Worm (Caenorhabditis elegans) whole organism, young adult: Measurements from ENCODE around the gene ZK643.5.
A peak's percentile ranks its signal among the peaks of the same experiment; 100 is the strongest.

Source experiments
- B0261.1 ChIP-seq: sonication (generic microtip); optimal IDR thresholded peaks from 2 replicates; lab custom pipeline; 2016; ENCODE audit warnings: mild to moderate bottlenecking, missing genetic modification characterization, moderate library complexity, missing compliant biosample characterization
- B0336.3 ChIP-seq: fragments of 200-800 bp; sonication (Bioruptor generic); IDR thresholded peaks from 2 replicates; pipeline ENCODE4 v1.3.6; 2022; ENCODE audit warnings: missing genetic modification characterization, missing compliant biosample characterization
- D2030.7 ChIP-seq: fragments of 200-800 bp; sonication (Bioruptor generic); IDR thresholded peaks from 2 replicates; pipeline ENCODE4 v1.3.6; 2022; ENCODE audit warnings: missing genetic modification reagents, missing genetic modification characterization, missing compliant biosample characterization
- F10E7.11 ChIP-seq: sonication (generic microtip); optimal IDR thresholded peaks from 2 replicates; lab custom pipeline; 2017; ENCODE audit warnings: mild to moderate bottlenecking, missing genetic modification characterization, moderate library complexity, missing compliant biosample characterization
- F22D6.2 ChIP-seq: sonication (generic microtip); optimal IDR thresholded peaks from 2 replicates; lab custom pipeline; 2016; ENCODE audit warnings: mild to moderate bottlenecking, missing genetic modification characterization, missing compliant biosample characterization
- F37B4.10 ChIP-seq: fragments of 200-800 bp; sonication (Bioruptor generic); IDR thresholded peaks from 2 replicates; pipeline ENCODE4 v1.3.6; 2022; ENCODE audit warnings: missing genetic modification characterization, missing compliant biosample characterization
- F55B11.4 ChIP-seq: sonication (generic microtip); optimal IDR thresholded peaks from 2 replicates; lab custom pipeline; 2016; ENCODE audit warnings: missing compliant biosample characterization, missing genetic modification characterization, borderline replicate concordance; ENCODE audit not compliant: insufficient read depth
- K12H6.12 ChIP-seq: fragments of 200-800 bp; sonication (Bioruptor generic); optimal IDR thresholded peaks from 2 replicates; lab custom pipeline; 2018; ENCODE audit warnings: mild to moderate bottlenecking, missing genetic modification characterization, missing compliant biosample characterization
- T26A5.8 ChIP-seq: sonication (generic microtip); optimal IDR thresholded peaks from 2 replicates; lab custom pipeline; 2016; ENCODE audit warnings: missing genetic modification characterization, missing compliant biosample characterization
- Y53F4B.3 ChIP-seq: fragments of 200-800 bp; sonication (Bioruptor generic); IDR thresholded peaks from 2 replicates; pipeline ENCODE4 v1.3.6; 2022; ENCODE audit warnings: missing genetic modification reagents, missing genetic modification characterization, missing compliant biosample characterization
- Y53G8AR.9 ChIP-seq: fragments of 200-800 bp; sonication (Bioruptor generic); conservative IDR thresholded peaks from 2 replicates; pipeline ENCODE4 v1.3.6; 2022; ENCODE audit warnings: missing genetic modification reagents, missing genetic modification characterization, missing compliant biosample characterization
- Y79H2A.3 ChIP-seq: fragments of 200-800 bp; sonication (Bioruptor generic); conservative IDR thresholded peaks from 2 replicates; pipeline ENCODE4 v1.3.6; 2022; ENCODE audit warnings: missing genetic modification reagents, missing genetic modification characterization, missing compliant biosample characterization
- Y95B8A.8 ChIP-seq: fragments of 200-800 bp; sonication (Bioruptor generic); IDR thresholded peaks from 2 replicates; pipeline ENCODE4 v1.3.6; 2022; ENCODE audit warnings: missing genetic modification reagents, missing genetic modification characterization, missing compliant biosample characterization
- akir-1 ChIP-seq: fragments of 200-800 bp; sonication (Bioruptor generic); optimal IDR thresholded peaks from 2 replicates; lab custom pipeline; 2018; ENCODE audit warnings: mild to moderate bottlenecking, missing genetic modification characterization, moderate library complexity, missing compliant biosample characterization
- ama-1 ChIP-seq, 3 experiments: fragments of 150-350 bp in 1 of 3; sonication (generic microtip) in 2 of 3; optimal IDR thresholded peaks; 2 replicates each; lab custom pipeline; 2014 to 2018; ENCODE audit warnings: missing biosample characterization in 2 of 3, missing genetic modification characterization in 2 of 3, missing genetic modification reagents in 2 of 3
- atf-7 ChIP-seq: sonication (generic microtip); optimal IDR thresholded peaks from 2 replicates; lab custom pipeline; 2017; ENCODE audit warnings: mild to moderate bottlenecking, missing genetic modification characterization, missing compliant biosample characterization
- attf-5 ChIP-seq: fragments of 200-800 bp; sonication (Bioruptor generic); optimal IDR thresholded peaks from 2 replicates; lab custom pipeline; 2018; ENCODE audit warnings: mild to moderate bottlenecking, missing genetic modification characterization, missing compliant biosample characterization
- attf-6 ChIP-seq: fragments of 200-800 bp; sonication (Bioruptor generic); IDR thresholded peaks from 2 replicates; pipeline ENCODE4 v1.3.6; 2022; ENCODE audit warnings: missing genetic modification reagents, missing genetic modification characterization, missing compliant biosample characterization
- bed-1 ChIP-seq: fragments of 200-800 bp; sonication (Bioruptor generic); IDR thresholded peaks from 2 replicates; pipeline ENCODE4 v1.3.6; 2022; ENCODE audit warnings: missing genetic modification reagents, missing genetic modification characterization, missing compliant biosample characterization
- cebp-1 ChIP-seq, 2 experiments: fragments of 200-800 bp in 1 of 2; sonication (Bioruptor generic) in 1 of 2; sonication (generic microtip) in 1 of 2; IDR thresholded peaks in 1 of 2; optimal IDR thresholded peaks in 1 of 2; 2 replicates each; pipeline versions ENCODE4 v1.3.6 to Lab custom; 2017 to 2022; ENCODE audit warnings: missing compliant biosample characterization in 2 of 2, missing genetic modification characterization in 2 of 2, mild to moderate bottlenecking in 1 of 2, missing genetic modification reagents in 1 of 2, moderate library complexity in 1 of 2
- ceh-27 ChIP-seq: fragments of 200-800 bp; sonication (Bioruptor generic); optimal IDR thresholded peaks from 2 replicates; lab custom pipeline; 2018; ENCODE audit warnings: mild to moderate bottlenecking, missing genetic modification characterization, moderate library complexity, missing compliant biosample characterization
- ceh-58 ChIP-seq: fragments of 200-800 bp; sonication (Bioruptor generic); IDR thresholded peaks from 2 replicates; pipeline ENCODE4 v1.3.6; 2022; ENCODE audit warnings: missing genetic modification characterization, missing compliant biosample characterization
- egl-44 ChIP-seq: fragments of 200-800 bp; sonication (Bioruptor generic); IDR thresholded peaks from 2 replicates; pipeline ENCODE4 v1.3.6; 2022; ENCODE audit warnings: missing genetic modification reagents, missing genetic modification characterization, missing compliant biosample characterization
- ekl-4 ChIP-seq: fragments of 200-800 bp; sonication (Bioruptor generic); IDR thresholded peaks from 2 replicates; pipeline ENCODE4 v1.3.6; 2022; ENCODE audit warnings: missing genetic modification reagents, missing genetic modification characterization, missing compliant biosample characterization
- gei-17 ChIP-seq: fragments of 200-800 bp; sonication (Bioruptor generic); optimal IDR thresholded peaks from 2 replicates; lab custom pipeline; 2018; ENCODE audit warnings: mild to moderate bottlenecking, missing genetic modification characterization, missing compliant biosample characterization
- hmg-20 ChIP-seq: fragments of 200-800 bp; sonication (Bioruptor generic); IDR thresholded peaks from 2 replicates; pipeline ENCODE4 v1.3.6; 2022; ENCODE audit warnings: missing genetic modification reagents, missing genetic modification characterization, missing compliant biosample characterization
- hrde-1 ChIP-seq: sonication (generic microtip); optimal IDR thresholded peaks from 2 replicates; lab custom pipeline; 2016; ENCODE audit warnings: missing genetic modification characterization, mild to moderate bottlenecking, missing compliant biosample characterization, moderate library complexity, missing genotype, missing genetic modification reagents, borderline replicate concordance
- let-526 ChIP-seq: fragments of 200-800 bp; sonication (Bioruptor generic); IDR thresholded peaks from 2 replicates; pipeline ENCODE4 v1.3.6; 2022; ENCODE audit warnings: missing genetic modification reagents, missing genetic modification characterization, missing compliant biosample characterization
- lin-26 ChIP-seq: fragments of 200-800 bp; sonication (Bioruptor generic); IDR thresholded peaks from 2 replicates; pipeline ENCODE4 v1.3.6; 2022; ENCODE audit warnings: missing genetic modification reagents, missing genetic modification characterization, missing compliant biosample characterization
- lin-40 ChIP-seq: sonication (generic microtip); optimal IDR thresholded peaks from 2 replicates; lab custom pipeline; 2016; ENCODE audit warnings: missing genetic modification characterization, mild to moderate bottlenecking, missing compliant biosample characterization, missing genotype, missing genetic modification reagents
- lsl-1 ChIP-seq: fragments of 200-800 bp; sonication (Bioruptor generic); optimal IDR thresholded peaks from 2 replicates; lab custom pipeline; 2018; ENCODE audit warnings: mild to moderate bottlenecking, missing genetic modification characterization, moderate library complexity, missing compliant biosample characterization
- mes-4 ChIP-seq: sonication (generic microtip); optimal IDR thresholded peaks from 2 replicates; lab custom pipeline; 2016; ENCODE audit warnings: missing genotype, missing genetic modification characterization, missing compliant biosample characterization
- nfya-2 ChIP-seq: fragments of 200-800 bp; sonication (Bioruptor generic); IDR thresholded peaks from 2 replicates; pipeline ENCODE4 v1.3.6; 2022; ENCODE audit warnings: missing genetic modification reagents, missing genetic modification characterization, missing compliant biosample characterization
- nhr-80 ChIP-seq: sonication (generic microtip); optimal IDR thresholded peaks from 2 replicates; lab custom pipeline; 2016; ENCODE audit warnings: missing genetic modification characterization, missing compliant biosample characterization
- rcor-1 ChIP-seq: fragments of 200-800 bp; sonication (Bioruptor generic); IDR thresholded peaks from 2 replicates; pipeline ENCODE4 v1.3.6; 2022; ENCODE audit warnings: missing genetic modification reagents, missing genetic modification characterization, missing compliant biosample characterization
- rpc-1 ChIP-seq, 2 experiments: fragments of 150-350 bp in 1 of 2; sonication (generic microtip) in 1 of 2; optimal IDR thresholded peaks; 2 replicates each; lab custom pipeline; 2014 to 2018; ENCODE audit warnings: missing biosample characterization in 1 of 2, missing genetic modification characterization in 1 of 2, missing genetic modification reagents in 1 of 2, missing genotype in 1 of 2
- sdz-38 ChIP-seq: sonication (generic microtip); optimal IDR thresholded peaks from 2 replicates; lab custom pipeline; 2016; ENCODE audit warnings: missing genotype, missing genetic modification characterization, missing compliant biosample characterization
- snpc-3.4 ChIP-seq: sonication (generic microtip); optimal IDR thresholded peaks from 2 replicates; lab custom pipeline; 2017; ENCODE audit warnings: missing genetic modification characterization, mild to moderate bottlenecking, missing compliant biosample characterization, antibody characterized with exemption, moderate library complexity, missing genotype, missing genetic modification reagents
- sptf-2 ChIP-seq: fragments of 200-800 bp; sonication (Bioruptor generic); optimal IDR thresholded peaks from 2 replicates; lab custom pipeline; 2018; ENCODE audit warnings: mild to moderate bottlenecking, missing genetic modification characterization, missing compliant biosample characterization
- tbp1 ChIP-seq: fragments of 200-800 bp; sonication (Bioruptor generic); optimal IDR thresholded peaks from 2 replicates; lab custom pipeline; 2018; ENCODE audit warnings: mild to moderate bottlenecking, missing genetic modification characterization, missing compliant biosample characterization
- unc-62 ChIP-seq: fragments of 150-350 bp; optimal IDR thresholded peaks from 2 replicates; lab custom pipeline; 2014; ENCODE audit warnings: missing biosample characterization, missing genetic modification reagents, missing genetic modification characterization
- xnd-1 ChIP-seq: sonication (generic microtip); optimal IDR thresholded peaks from 2 replicates; lab custom pipeline; 2016; ENCODE audit warnings: missing genotype, missing genetic modification reagents, missing genetic modification characterization, missing compliant biosample characterization
- zfh-2 ChIP-seq: fragments of 200-800 bp; sonication (Bioruptor generic); conservative IDR thresholded peaks from 2 replicates; pipeline ENCODE4 v1.3.6; 2022; ENCODE audit warnings: missing genetic modification reagents, missing genetic modification characterization, missing compliant biosample characterization
- ztf-18 ChIP-seq: sonication (generic microtip); optimal IDR thresholded peaks from 2 replicates; lab custom pipeline; 2016; ENCODE audit warnings: missing genotype, mild to moderate bottlenecking, missing genetic modification characterization, missing compliant biosample characterization
- ztf-22 ChIP-seq: fragments of 200-800 bp; sonication (Bioruptor generic); optimal IDR thresholded peaks from 2 replicates; lab custom pipeline; 2018; ENCODE audit warnings: mild to moderate bottlenecking, missing genetic modification characterization, moderate library complexity, missing compliant biosample characterization
- ztf-28 ChIP-seq: fragments of 200-800 bp; sonication (Bioruptor generic); IDR thresholded peaks from 2 replicates; pipeline ENCODE4 v1.3.6; 2022; ENCODE audit warnings: missing genetic modification reagents, missing genetic modification characterization, missing compliant biosample characterization
- ztf-6 ChIP-seq: fragments of 200-800 bp; sonication (Bioruptor generic); IDR thresholded peaks from 2 replicates; pipeline ENCODE4 v1.3.6; 2022; ENCODE audit warnings: missing genetic modification reagents, missing genetic modification characterization, missing compliant biosample characterization

Gene ZK643.5

DNA sequence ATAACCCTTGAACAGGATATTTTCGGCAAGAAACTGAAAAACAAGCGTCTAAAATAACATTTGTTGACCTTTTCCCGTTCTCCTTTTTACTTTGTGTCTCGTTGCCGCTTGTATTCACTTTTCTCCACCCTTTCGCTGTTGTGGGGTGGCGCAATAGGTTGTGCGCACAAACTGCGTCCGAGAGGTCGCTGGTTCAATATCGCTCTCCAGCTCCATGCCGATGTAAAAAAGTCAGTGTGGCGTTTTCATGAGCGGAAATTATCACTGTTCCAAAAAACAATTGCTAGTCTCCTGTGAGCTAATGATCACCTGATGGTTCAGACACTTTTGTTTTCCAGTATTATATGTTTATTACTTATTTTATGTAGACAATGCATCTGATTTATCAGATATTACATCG lies 18.4 kb downstream of the ZK643.5 start (continued):
- TF ChIP-seq attf-5 (GFP tag; lab: Kevin White, UChicago): peak; percentile 81
- TF ChIP-seq atf-7 (tag; lab: Kevin White, UChicago): no peak
- TF ChIP-seq unc-62: no peak
- TF ChIP-seq Y95B8A.8 (GFP tag; lab: Robert Waterston, UW): 0 out of 2 replicates have a peak, but pooled peaks have one; percentile 55
- peak; percentile 86 for TF ChIP-seq ztf-18
- TF ChIP-seq ztf-6 (GFP tag; lab: Robert Waterston, UW): no peak; the same call in 1 of the 2 replicates
- peak; percentile 68; the same call in 1 of the 2 replicates for TF ChIP-seq let-526 (GFP tag; lab: Robert Waterston, UW)
- no peak for TF ChIP-seq ceh-58 (GFP tag; lab: Robert Waterston, UW)
- no peak for TF ChIP-seq ama-1 (optimal IDR thresholded peaks at IDR 0.05; lab: Kevin White, UChicago)
- peak; percentile 58 to 64 for TF ChIP-seq ama-1 (GFP tag; optimal IDR thresholded peaks at IDR 0.05; lab: Kevin White, UChicago)
- TF ChIP-seq mes-4 (tag; lab: Kevin White, UChicago): peak; percentile 38
- TF ChIP-seq xnd-1 (tag; lab: Kevin White, UChicago): no peak
- no peak for TF ChIP-seq nhr-80 (tag; lab: Kevin White, UChicago)
- peak; percentile 52 for TF ChIP-seq snpc-3.4
- TF ChIP-seq hrde-1 (tag; lab: Kevin White, UChicago): peak; percentile 66
- peak; percentile 79 for TF ChIP-seq lin-40 (tag; lab: Kevin White, UChicago)
- peak; percentile 78 for TF ChIP-seq sptf-2 (GFP tag; lab: Kevin White, UChicago)
- no peak; the same call in 1 of the 2 replicates for TF ChIP-seq Y53G8AR.9
- peak; percentile 84 for TF ChIP-seq K12H6.12
- peak; percentile 68 for TF ChIP-seq akir-1 (GFP tag; lab: Kevin White, UChicago)
- no peak for TF ChIP-seq gei-17 (GFP tag; lab: Kevin White, UChicago)
- TF ChIP-seq egl-44: 0 out of 2 replicates have a peak, but pooled peaks have one; percentile 37
- no peak for TF ChIP-seq F37B4.10 (GFP tag; lab: Robert Waterston, UW)
- no peak; the same call in 1 of the 2 replicates for TF ChIP-seq Y53F4B.3
- TF ChIP-seq lsl-1 (GFP tag; lab: Kevin White, UChicago): peak; percentile 60
- TF ChIP-seq rcor-1 (GFP tag; lab: Robert Waterston, UW): peak; percentile 67; the same call in 1 of the 2 replicates
- peak; percentile 36 for TF ChIP-seq T26A5.8 (tag; lab: Kevin White, UChicago)
- TF ChIP-seq cebp-1 (GFP tag; IDR thresholded peaks at IDR 0.05; lab: Robert Waterston, UW): 0 out of 2 replicates have a peak, but pooled peaks have one; percentile 47
- TF ChIP-seq cebp-1 (tag; optimal IDR thresholded peaks at IDR 0.05; lab: Kevin White, UChicago): no peak
- TF ChIP-seq lin-26 (GFP tag; lab: Robert Waterston, UW): no peak
- peak; percentile 83 for TF ChIP-seq B0261.1 (tag; lab: Kevin White, UChicago)
- TF ChIP-seq nfya-2: no peak
- no peak for TF ChIP-seq zfh-2
- peak; percentile 50; the same call in 1 of the 2 replicates for TF ChIP-seq hmg-20 (GFP tag; lab: Robert Waterston, UW)
- TF ChIP-seq F10E7.11 (tag; lab: Kevin White, UChicago): peak; percentile 24
- peak; percentile 80 for TF ChIP-seq D2030.7 (GFP tag; lab: Robert Waterston, UW)
- TF ChIP-seq ztf-22 (GFP tag; lab: Kevin White, UChicago): peak; percentile 57
- TF ChIP-seq B0336.3 (GFP tag; lab: Robert Waterston, UW): no peak
- no peak for TF ChIP-seq attf-6
- TF ChIP-seq ceh-27 (GFP tag; lab: Kevin White, UChicago): peak; percentile 77
- TF ChIP-seq rpc-1 (optimal IDR thresholded peaks at IDR 0.05; lab: Kevin White, UChicago): peak; percentile 86
- TF ChIP-seq rpc-1 (tag; optimal IDR thresholded peaks at IDR 0.05; lab: Kevin White, UChicago): peak; percentile 93
- no peak for TF ChIP-seq sdz-38 (tag; lab: Kevin White, UChicago)
- TF ChIP-seq bed-1 (GFP tag; lab: Robert Waterston, UW): 0 out of 2 replicates have a peak, but pooled peaks have one; percentile 73
- no peak for TF ChIP-seq F55B11.4 (tag; lab: Kevin White, UChicago)
- peak; percentile 36 for TF ChIP-seq F22D6.2 (tag; lab: Kevin White, UChicago)
- TF ChIP-seq Y79H2A.3 (GFP tag; lab: Robert Waterston, UW): 0 out of 2 replicates have a peak, but pooled peaks have one; percentile 55
- TF ChIP-seq ekl-4 (GFP tag; lab: Robert Waterston, UW): peak; percentile 76; the same call in 1 of the 2 replicates
- peak; percentile 94 for TF ChIP-seq tbp1 (GFP tag; lab: Kevin White, UChicago)
- no peak for TF ChIP-seq ztf-28 (GFP tag; lab: Robert Waterston, UW)
